Fruit fly (Drosophila melanogaster) whole organism, embryonic: ENCODE results near the gene nan.

ENCODE experiments used
- Asciz ChIP-seq: fragments of 200-800 bp; sonication (Bioruptor generic); optimal IDR thresholded peaks from 2 replicates; lab custom pipeline; 2017; ENCODE audit warnings: missing biosample characterization, mild to moderate bottlenecking, missing genetic modification characterization, missing genetic modification reagents
- CG11085 ChIP-seq: fragments of 200-800 bp; sonication (Bioruptor generic); IDR thresholded peaks from 2 replicates; pipeline ENCODE4 v1.3.6; 2022; ENCODE audit warnings: missing biosample characterization, missing genetic modification characterization
- CG11723 ChIP-seq: fragments of 200-800 bp; sonication (Bioruptor generic); optimal IDR thresholded peaks from 2 replicates; lab custom pipeline; 2017; ENCODE audit warnings: missing biosample characterization, mild to moderate bottlenecking, missing genetic modification characterization
- CG12769 ChIP-seq: fragments of 200-800 bp; sonication (Bioruptor generic); optimal IDR thresholded peaks from 2 replicates; lab custom pipeline; 2019; ENCODE audit warnings: missing biosample characterization, mild to moderate bottlenecking, missing genetic modification characterization, moderate library complexity
- CG13775 ChIP-seq: fragments of 200-800 bp; sonication (Bioruptor generic); optimal IDR thresholded peaks from 3 replicates; lab custom pipeline; 2017; ENCODE audit warnings: missing biosample characterization, mild to moderate bottlenecking, missing genetic modification characterization
- CG14667 ChIP-seq: fragments of 200-800 bp; sonication (Bioruptor generic); IDR thresholded peaks from 2 replicates; pipeline ENCODE4 v1.3.6; 2022; ENCODE audit warnings: missing biosample characterization, missing genetic modification characterization
- CG1647 ChIP-seq: fragments of 200-800 bp; sonication (Bioruptor generic); optimal IDR thresholded peaks from 3 replicates; lab custom pipeline; 2016; ENCODE audit warnings: missing biosample characterization, missing genetic modification characterization
- CG17359 ChIP-seq: fragments of 200-800 bp; sonication (Bioruptor generic); optimal IDR thresholded peaks from 3 replicates; lab custom pipeline; 2018; ENCODE audit warnings: missing biosample characterization, mild to moderate bottlenecking, missing genetic modification characterization, moderate library complexity
- CG2116 ChIP-seq: fragments of 200-800 bp; sonication (Bioruptor generic); optimal IDR thresholded peaks from 3 replicates; lab custom pipeline; 2018; ENCODE audit warnings: missing biosample characterization, mild to moderate bottlenecking, missing genetic modification characterization
- CG2199 ChIP-seq: fragments of 200-800 bp; sonication (Bioruptor generic); IDR thresholded peaks from 3 replicates; pipeline ENCODE4 v1.3.6; 2022; ENCODE audit warnings: missing biosample characterization, missing genetic modification characterization
- CG3995 ChIP-seq: fragments of 200-800 bp; sonication (Bioruptor generic); optimal IDR thresholded peaks from 3 replicates; lab custom pipeline; 2016; ENCODE audit warnings: missing biosample characterization, missing genetic modification characterization
- CG4360 ChIP-seq: fragments of 200-800 bp; sonication (Bioruptor generic); IDR thresholded peaks from 2 replicates; pipeline ENCODE4 v1.3.6; 2022; ENCODE audit warnings: missing biosample characterization, missing genetic modification characterization
- CG4730 ChIP-seq: fragments of 200-800 bp; sonication (Bioruptor generic); IDR thresholded peaks from 2 replicates; pipeline ENCODE4 v1.3.6; 2022; ENCODE audit warnings: missing biosample characterization, missing genetic modification characterization
- CG7839 ChIP-seq: fragments of 200-800 bp; sonication (Bioruptor generic); optimal IDR thresholded peaks from 3 replicates; lab custom pipeline; 2018; ENCODE audit warnings: missing biosample characterization, mild to moderate bottlenecking, missing genetic modification characterization, moderate library complexity
- CG7963 ChIP-seq: fragments of 200-800 bp; sonication (Bioruptor generic); IDR thresholded peaks from 3 replicates; pipeline ENCODE4 v1.3.6; 2022; ENCODE audit warnings: missing biosample characterization, missing genetic modification characterization; ENCODE audit not compliant: partially characterized antibody
- CG9817 ChIP-seq: fragments of 200-800 bp; sonication (Bioruptor generic); optimal IDR thresholded peaks from 2 replicates; lab custom pipeline; 2018; ENCODE audit warnings: missing biosample characterization, mild to moderate bottlenecking, missing genetic modification characterization, moderate library complexity
- Dll ChIP-seq: fragments of 200-800 bp; sonication (Bioruptor generic); IDR thresholded peaks from 4 replicates; pipeline ENCODE4 v1.3.6; 2022; ENCODE audit warnings: missing biosample characterization, missing genetic modification characterization; ENCODE audit not compliant: partially characterized antibody
- Doc2 ChIP-seq: fragments of 200-800 bp; sonication (Bioruptor generic); IDR thresholded peaks from 2 replicates; pipeline ENCODE4 v1.3.6; 2022; ENCODE audit warnings: missing biosample characterization, missing genetic modification characterization
- Eip74EF ChIP-seq, 2 experiments: fragments of 200-800 bp in 1 of 2; fragments of >200 bp in 1 of 2; sonication (Bioruptor generic) in 1 of 2; optimal IDR thresholded peaks; 2 replicates each; lab custom pipeline; 2017 to 2019; ENCODE audit warnings: missing biosample characterization in 2 of 2, missing genetic modification characterization in 2 of 2, mild to moderate bottlenecking in 1 of 2, moderate library complexity in 1 of 2
- HLH4C ChIP-seq: fragments of 200-800 bp; sonication (Bioruptor generic); IDR thresholded peaks from 3 replicates; pipeline ENCODE4 v1.3.6; 2022; ENCODE audit warnings: missing biosample characterization, missing genetic modification characterization; ENCODE audit not compliant: partially characterized antibody
- HLHmδ ChIP-seq: fragments of 200-800 bp; sonication (Bioruptor generic); optimal IDR thresholded peaks from 2 replicates; lab custom pipeline; 2018; ENCODE audit warnings: missing biosample characterization, mild to moderate bottlenecking, missing genetic modification characterization, moderate library complexity
- Optix ChIP-seq: fragments of 200-800 bp; sonication (Bioruptor generic); IDR thresholded peaks from 3 replicates; pipeline ENCODE4 v1.3.6; 2022; ENCODE audit warnings: missing biosample characterization, missing genetic modification characterization
- Pdp1 ChIP-seq, 2 experiments: fragments of 200-800 bp; sonication (Bioruptor generic); optimal IDR thresholded peaks; 3 replicates each; lab custom pipeline; 2016; ENCODE audit warnings: missing biosample characterization in 2 of 2, missing genetic modification characterization in 2 of 2, mild to moderate bottlenecking in 1 of 2, moderate library complexity in 1 of 2
- cas ChIP-seq: fragments of 200-800 bp; sonication (Bioruptor generic); IDR thresholded peaks from 2 replicates; pipeline ENCODE4 v1.3.6; 2022; ENCODE audit warnings: missing biosample characterization, missing genetic modification characterization
- chinmo ChIP-seq: fragments of 200-800 bp; sonication (Bioruptor generic); IDR thresholded peaks from 4 replicates; pipeline ENCODE4 v1.3.6; 2022; ENCODE audit warnings: missing biosample characterization, missing genetic modification characterization; ENCODE audit not compliant: partially characterized antibody
- ci ChIP-seq: fragments of 200-800 bp; sonication (Bioruptor generic); IDR thresholded peaks from 3 replicates; pipeline ENCODE4 v1.3.6; 2022; ENCODE audit warnings: missing biosample characterization, missing genetic modification characterization
- fd64A ChIP-seq: fragments of 200-800 bp; sonication (Bioruptor generic); optimal IDR thresholded peaks from 3 replicates; lab custom pipeline; 2018; ENCODE audit warnings: missing biosample characterization, mild to moderate bottlenecking, missing genetic modification characterization
- lab ChIP-seq: fragments of 200-800 bp; sonication (Bioruptor generic); optimal IDR thresholded peaks from 3 replicates; lab custom pipeline; 2017; ENCODE audit warnings: missing biosample characterization, missing genetic modification characterization, mild to moderate bottlenecking, moderate library complexity, missing genetic modification reagents
- lov ChIP-seq, 2 experiments: fragments of 200-800 bp in 1 of 2; fragments of >200 bp in 1 of 2; sonication (Bioruptor generic) in 1 of 2; IDR thresholded peaks in 1 of 2; optimal IDR thresholded peaks in 1 of 2; 2 replicates in 1 of 2; 3 replicates in 1 of 2; pipeline versions ENCODE4 v1.3.6 to Lab custom; 2017 to 2022; ENCODE audit warnings: missing biosample characterization in 1 of 2, missing genetic modification characterization in 1 of 2
- mld ChIP-seq: fragments of 200-800 bp; sonication (Bioruptor generic); IDR thresholded peaks from 3 replicates; pipeline ENCODE4 v1.3.6; 2022; ENCODE audit warnings: missing biosample characterization, missing genetic modification characterization; ENCODE audit not compliant: partially characterized antibody
- nerfin-1 ChIP-seq: fragments of 200-800 bp; sonication (Bioruptor generic); optimal IDR thresholded peaks from 3 replicates; lab custom pipeline; 2019; ENCODE audit warnings: missing biosample characterization, mild to moderate bottlenecking, missing genetic modification characterization, moderate library complexity
- onecut ChIP-seq: fragments of 200-800 bp; sonication (Bioruptor generic); IDR thresholded peaks from 2 replicates; pipeline ENCODE4 v1.3.6; 2022; ENCODE audit warnings: missing biosample characterization, missing genetic modification characterization
- pan ChIP-seq, 4 experiments: fragments of >200 bp in 3 of 4; fragments of 200-800 bp in 1 of 4; sonication (Bioruptor generic) in 1 of 4; optimal IDR thresholded peaks in 3 of 4; IDR thresholded peaks in 1 of 4; 2 replicates each; pipeline versions ENCODE4 v1.3.6 to Lab custom; 2017 to 2022; ENCODE audit warnings: missing biosample characterization in 2 of 4, missing genetic modification characterization in 2 of 4, mixed read lengths in 1 of 4
- pnt ChIP-seq: fragments of 200-800 bp; sonication (Bioruptor generic); optimal IDR thresholded peaks from 3 replicates; lab custom pipeline; 2016; ENCODE audit warnings: missing biosample characterization, missing genetic modification characterization
- sd ChIP-seq: fragments of 200-800 bp; sonication (Bioruptor generic); optimal IDR thresholded peaks from 3 replicates; lab custom pipeline; 2018; ENCODE audit warnings: missing biosample characterization, mild to moderate bottlenecking, missing genetic modification characterization, moderate library complexity
- sens ChIP-seq: fragments of 200-800 bp; sonication (Bioruptor generic); peaks from one replicate; lab custom pipeline; 2016; ENCODE audit warnings: missing biosample characterization, missing genetic modification characterization
- sna ChIP-seq: fragments of 200-800 bp; sonication (Bioruptor generic); IDR thresholded peaks from 2 replicates; pipeline ENCODE4 v1.3.6; 2022; ENCODE audit warnings: missing biosample characterization, missing genetic modification characterization; ENCODE audit not compliant: partially characterized antibody
- stc ChIP-seq: fragments of 200-800 bp; sonication (Bioruptor generic); IDR thresholded peaks from 2 replicates; pipeline ENCODE4 v1.3.6; 2022; ENCODE audit warnings: missing biosample characterization, missing genetic modification characterization
- stwl ChIP-seq: fragments of 200-800 bp; sonication (Bioruptor generic); optimal IDR thresholded peaks from 3 replicates; lab custom pipeline; 2018; ENCODE audit warnings: missing biosample characterization, mild to moderate bottlenecking, missing genetic modification characterization, moderate library complexity
- tll ChIP-seq, 2 experiments: fragments of 200-800 bp in 1 of 2; fragments of >200 bp in 1 of 2; sonication (Bioruptor generic) in 1 of 2; optimal IDR thresholded peaks; 2 replicates each; lab custom pipeline; 2017 to 2019; ENCODE audit warnings: missing biosample characterization in 2 of 2, missing genetic modification characterization in 2 of 2, mild to moderate bottlenecking in 1 of 2, moderate library complexity in 1 of 2
- trem ChIP-seq: fragments of 200-800 bp; optimal IDR thresholded peaks from 3 replicates; lab custom pipeline; 2019; ENCODE audit warnings: missing biosample characterization, mild to moderate bottlenecking, missing genetic modification characterization, moderate library complexity
- trh ChIP-seq: fragments of 200-800 bp; sonication (Bioruptor generic); optimal IDR thresholded peaks from 2 replicates; lab custom pipeline; 2016; ENCODE audit warnings: missing biosample characterization, missing genetic modification characterization
- unc-4 ChIP-seq: fragments of 200-800 bp; sonication (Bioruptor generic); IDR thresholded peaks from 2 replicates; pipeline ENCODE4 v1.3.6; 2022; ENCODE audit warnings: missing biosample characterization, missing genetic modification characterization; ENCODE audit not compliant: partially characterized antibody

Gene nan

dm6 chr3L:14220611-14221497 is 31.4 kb upstream of the nan start (continued):
- TF ChIP-seq nerfin-1 (tag; lab: Kevin White, UChicago) (peak; percentile 3), CG13775 (GFP tag; lab: Kevin White, UChicago) (no peak), CG11723 (GFP tag; lab: Kevin White, UChicago) (no peak), Optix (GFP tag; lab: Robert Waterston, UW) (no peak), Pdp1 (GFP tag; optimal IDR thresholded peaks at IDR 0.05; lab: Kevin White, UChicago) (peak in 1 of 2 experiments; percentile 2), trh (GFP tag; lab: Kevin White, UChicago) (no peak), CG12769 (tag; lab: Kevin White, UChicago) (peak; percentile 75), CG11085 (no peak), Asciz (no peak), stc (GFP tag; lab: Robert Waterston, UW) (no peak), CG14667 (no peak), CG9817 (tag; lab: Kevin White, UChicago) (no peak)

dm6 chr3L:14219422-14219853 is 30.0 kb upstream of the nan start:
- TF ChIP-seq HLHmδ (peak; percentile 3), ci (GFP tag; lab: Robert Waterston, UW) (peak; percentile 67; the same call in 2 of the 3 replicates), CG17359 (tag; lab: Kevin White, UChicago) (no peak), CG2116 (GFP tag; lab: Kevin White, UChicago) (no peak), CG4730 (GFP tag; lab: Robert Waterston, UW) (no peak), Eip74EF (GFP tag; optimal IDR thresholded peaks at IDR 0.05; lab: Kevin White, UChicago) (peak in 1 of 2 experiments; percentile 4), CG2199 (peak; percentile 75; the same call in 2 of the 3 replicates), CG7839 (tag; lab: Kevin White, UChicago) (no peak), Dll (GFP tag; lab: Robert Waterston, UW) (peak; percentile 66), stwl (tag; lab: Kevin White, UChicago) (peak; percentile 100), CG4360 (peak; percentile 66), CG1647 (no peak), HLH4C (no peak; the same call in 2 of the 3 replicates), Doc2 (GFP tag; lab: Robert Waterston, UW) (no peak), sens (GFP tag; lab: Kevin White, UChicago) (peak; percentile 18), cas (no peak), lab (peak; percentile 31), sd (peak; percentile 49), tll (GFP tag; optimal IDR thresholded peaks at IDR 0.05; lab: Kevin White, UChicago) (no peak), trem (peak; percentile 12), pan (optimal IDR thresholded peaks at IDR 0.05; lab: Kevin White, UChicago) (no peak), pan (GFP tag; optimal IDR thresholded peaks at IDR 0.05 in 1 of 2, IDR thresholded peaks at IDR 0.05 in 1 of 2) (peak in 1 of 2 experiments; percentile 39), chinmo (peak; percentile 86; the same call in 3 of the 4 replicates), lov (optimal IDR thresholded peaks at IDR 0.05; lab: Kevin White, UChicago) (no peak), lov (GFP tag; IDR thresholded peaks at IDR 0.05; lab: Robert Waterston, UW) (0 out of 3 replicates have a peak, but pooled peaks have one; percentile 54), CG12769 (tag; lab: Kevin White, UChicago) (no peak), onecut (GFP tag; lab: Robert Waterston, UW) (0 out of 2 replicates have a peak, but pooled peaks have one; percentile 17), fd64A (GFP tag; lab: Kevin White, UChicago) (no peak), stc (GFP tag; lab: Robert Waterston, UW) (0 out of 2 replicates have a peak, but pooled peaks have one; percentile 20), CG3995 (GFP tag; lab: Kevin White, UChicago) (peak; percentile 8), unc-4 (GFP tag; lab: Robert Waterston, UW) (peak; percentile 28; the same call in 1 of the 2 replicates), sna (GFP tag; lab: Robert Waterston, UW) (peak; percentile 79), pnt (no peak), CG7963 (GFP tag; lab: Robert Waterston, UW) (0 out of 3 replicates have a peak, but pooled peaks have one; percentile 7), mld (GFP tag; lab: Robert Waterston, UW) (peak; percentile 24; the same call in 1 of the 3 replicates)
